Fruit fly (Drosophila melanogaster) whole organism, wandering third instar larva: Measurements from ENCODE around the gene Z600.

Experiments
- Abd-B ChIP-seq: fragments of >200 bp; optimal IDR thresholded peaks from 2 replicates; lab custom pipeline; 2017; ENCODE audit warnings: missing biosample characterization, missing genetic modification characterization
- br ChIP-seq: fragments of 200-800 bp; sonication (Bioruptor generic); optimal IDR thresholded peaks from 2 replicates; lab custom pipeline; 2016; ENCODE audit warnings: missing biosample characterization, missing genetic modification characterization
- jim ChIP-seq: fragments of 175-275, 200-325 bp; sonication (Bioruptor generic); optimal IDR thresholded peaks from 2 replicates; lab custom pipeline; 2016; ENCODE audit warnings: missing biosample characterization, mild to moderate bottlenecking, missing genetic modification characterization
- woc ChIP-seq: sonication (Bioruptor generic); optimal IDR thresholded peaks from 2 replicates; lab custom pipeline; 2016; ENCODE audit warnings: missing biosample characterization, mild to moderate bottlenecking, missing genetic modification characterization

- no peak for TF ChIP-seq br
- no peak for TF ChIP-seq woc (GFP tag; lab: Kevin White, UChicago)
- no peak for TF ChIP-seq jim
- TF ChIP-seq Abd-B (GFP tag; lab: Kevin White, UChicago) = no peak
These were observed 537 bp downstream of the Z600 start, which contains the start of the genes gdl and gdl-ORF39 for dm6 chr3L:15509398-15509797.
